Fruit fly (Drosophila melanogaster): Measurements from ENCODE around the gene CG33093.

Gene CG33093

DNA sequence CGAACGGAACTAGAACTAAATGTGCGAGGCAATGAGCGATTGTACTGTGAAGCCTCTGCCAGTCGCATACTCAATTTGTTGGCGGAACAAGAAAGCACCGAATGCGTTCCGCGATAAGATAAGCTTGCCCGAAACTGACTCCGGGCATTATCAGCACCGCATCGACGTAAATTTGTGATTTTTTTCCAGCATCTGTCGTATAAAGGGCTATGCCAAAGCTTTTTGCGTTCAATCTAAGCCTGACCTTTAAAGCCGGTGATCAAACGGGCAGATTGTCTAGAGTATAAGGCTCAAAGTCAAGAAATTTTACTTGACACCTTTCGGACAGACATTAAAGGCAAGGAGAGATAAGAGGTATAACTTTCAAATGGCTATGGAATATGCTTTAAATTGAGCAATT, 14.3 kb upstream of the CG33093 start:
- TF ChIP-seq noc (tag; optimal IDR thresholded peaks at IDR 0.05), result peak; percentile 55

- peak; percentile 48 for TF ChIP-seq noc (tag; optimal IDR thresholded peaks at IDR 0.05)
Observed at dm6 chr3R:22542773-22543411, 11.2 kb upstream of the CG33093 start.

DNA sequence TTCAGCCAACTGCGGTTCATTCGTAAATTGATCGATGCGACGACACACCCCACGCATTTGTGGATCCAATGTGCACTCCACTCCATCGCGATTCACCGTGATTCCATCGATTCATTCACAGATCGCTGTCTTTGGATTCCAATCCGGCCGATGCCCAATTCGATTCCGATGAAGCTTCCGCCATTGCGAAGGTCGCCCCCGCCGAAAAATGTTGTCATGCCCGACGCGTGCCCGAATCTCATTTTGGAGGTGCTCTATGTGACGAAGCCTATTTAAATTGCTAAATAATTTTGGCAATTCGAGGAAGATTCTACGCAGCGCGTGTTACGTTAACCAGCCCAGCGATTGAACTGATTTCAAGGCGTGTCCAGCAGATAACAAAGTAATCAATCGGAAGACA, 9.0 kb upstream of the CG33093 start:
- TF ChIP-seq noc (tag; optimal IDR thresholded peaks at IDR 0.05), result no peak

- TF ChIP-seq noc (tag; optimal IDR thresholded peaks at IDR 0.05), result no peak
Observed at dm6 chr3R:22539762-22540161, 8.0 kb upstream of the CG33093 start, which contains the start of gene CG5326. Gene CG5326 (minus strand): TSS chr3R:22539919.

dm6 chr3R:22538877-22539276, 7.2 kb upstream of the CG33093 start:
- no peak for TF ChIP-seq noc (tag; optimal IDR thresholded peaks at IDR 0.05)

- TF ChIP-seq noc (tag; optimal IDR thresholded peaks at IDR 0.05), result peak; percentile 18
Observed at dm6 chr3R:22536504-22537423, 5.0 kb upstream of the CG33093 start.

DNA sequence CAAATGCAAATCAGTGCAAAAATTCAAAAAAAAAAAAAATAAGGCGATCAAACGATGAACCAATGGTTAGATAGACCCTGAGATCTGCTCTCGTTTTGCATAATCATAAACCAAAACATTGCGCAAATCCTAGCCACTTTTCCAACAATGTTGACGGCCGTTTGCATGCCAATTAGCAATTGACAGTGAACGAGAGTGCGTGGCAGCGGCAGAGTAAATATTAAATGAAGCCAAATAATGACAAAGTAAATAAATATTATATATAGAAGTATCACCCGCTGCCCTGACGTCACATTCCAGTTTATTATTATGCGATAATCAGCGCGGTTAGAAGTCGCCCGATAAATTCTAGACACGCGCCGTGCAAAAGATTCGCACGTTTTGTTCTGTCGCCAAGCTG, 4.2 kb upstream of the CG33093 start:
- TF ChIP-seq noc (tag; optimal IDR thresholded peaks at IDR 0.05), result no peak

DNA sequence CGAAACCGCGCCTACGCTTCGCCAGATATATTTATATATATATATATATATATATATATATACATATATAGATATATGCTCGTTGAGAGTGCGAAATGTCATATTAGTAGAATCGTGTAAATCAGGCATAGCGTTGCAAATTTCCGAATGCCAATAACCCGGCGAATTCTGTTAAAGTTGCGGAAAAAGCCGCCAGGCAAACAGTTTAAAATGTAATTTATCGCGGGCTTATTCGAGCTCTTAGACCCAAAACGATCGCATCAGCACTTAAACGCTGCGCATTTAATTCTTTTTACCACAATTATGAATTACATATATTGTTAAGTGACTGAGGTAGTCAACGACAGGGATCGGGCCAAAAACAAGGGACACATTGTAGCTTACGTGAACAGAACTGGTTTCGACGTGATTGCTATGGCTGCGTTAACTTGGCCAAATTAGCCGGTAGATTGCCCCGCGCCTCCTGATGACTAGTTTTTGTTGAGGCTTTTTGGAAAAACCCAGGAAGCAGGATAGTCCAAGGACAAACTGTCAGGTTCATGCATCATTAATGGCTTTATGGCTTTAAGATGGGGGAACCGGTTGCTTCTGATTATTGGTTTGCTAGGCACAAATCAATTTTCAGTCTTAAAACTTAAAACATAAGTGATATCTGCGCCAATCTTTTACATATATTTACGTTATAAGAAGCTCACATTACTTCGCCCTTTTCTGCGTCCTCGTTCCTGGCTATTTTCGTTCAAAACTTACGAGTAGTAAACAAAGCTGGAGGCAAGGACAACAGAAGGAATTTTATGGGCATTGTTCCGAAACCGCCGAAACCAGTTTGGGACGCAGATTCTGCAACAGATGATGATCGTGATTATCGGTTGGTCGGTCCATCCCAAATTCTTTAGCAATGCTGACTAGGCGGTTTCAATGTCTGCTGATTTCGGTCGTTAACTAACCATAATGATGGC, 2.5 kb upstream of the CG33093 start:
- TF ChIP-seq noc (tag; optimal IDR thresholded peaks at IDR 0.05), result no peak

- peak; percentile 65 for TF ChIP-seq noc (tag; optimal IDR thresholded peaks at IDR 0.05)
Observed at dm6 chr3R:22530305-22530704, 1.4 kb downstream of the CG33093 start, which contains the start of gene CG33099. Gene CG33099 (minus strand): TSS chr3R:22530572.

- TF ChIP-seq noc (tag; optimal IDR thresholded peaks at IDR 0.05), result no peak
Observed at dm6 chr3R:22528264-22529158, 3.2 kb downstream of the CG33093 start, which contains the start of gene CG5346. Gene CG5346 (minus strand): TSS chr3R:22528663.

DNA sequence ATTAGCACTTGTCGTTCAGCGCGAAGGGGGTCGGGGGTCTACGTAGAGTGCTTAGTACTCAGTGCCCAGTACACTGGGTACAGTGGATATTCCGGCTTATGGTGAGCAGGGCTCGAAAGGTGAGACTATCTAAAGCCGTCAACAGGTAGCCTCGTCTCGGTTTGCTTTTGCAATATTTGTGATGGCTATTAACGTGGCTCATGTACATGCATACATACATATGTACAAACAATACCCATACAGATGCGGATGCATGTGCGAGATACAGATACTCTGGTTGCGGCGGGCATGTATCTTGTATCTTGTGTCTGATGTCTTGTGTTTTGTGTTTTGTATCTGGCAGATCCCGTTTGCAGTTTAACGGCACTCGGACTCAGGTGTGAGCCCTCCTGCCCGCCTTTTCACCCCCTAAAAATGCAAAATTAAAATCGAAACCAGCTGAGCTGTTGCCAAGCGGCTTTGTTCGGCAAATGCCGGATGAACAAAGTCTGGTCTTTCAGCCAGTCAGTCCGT, 4.0 kb downstream of the CG33093 start:
- TF ChIP-seq noc (tag; optimal IDR thresholded peaks at IDR 0.05), result no peak

- TF ChIP-seq noc (tag; optimal IDR thresholded peaks at IDR 0.05), result peak; percentile 30
Observed at dm6 chr3R:22527192-22527591, 4.5 kb downstream of the CG33093 start.

dm6 chr3R:22526353-22526907, 5.3 kb downstream of the CG33093 start:
- TF ChIP-seq noc (tag; optimal IDR thresholded peaks at IDR 0.05), result peak; percentile 33
